Worm (Caenorhabditis elegans): Measurements from ENCODE around the gene F31B9.2.

Gene F31B9.2

DNA sequence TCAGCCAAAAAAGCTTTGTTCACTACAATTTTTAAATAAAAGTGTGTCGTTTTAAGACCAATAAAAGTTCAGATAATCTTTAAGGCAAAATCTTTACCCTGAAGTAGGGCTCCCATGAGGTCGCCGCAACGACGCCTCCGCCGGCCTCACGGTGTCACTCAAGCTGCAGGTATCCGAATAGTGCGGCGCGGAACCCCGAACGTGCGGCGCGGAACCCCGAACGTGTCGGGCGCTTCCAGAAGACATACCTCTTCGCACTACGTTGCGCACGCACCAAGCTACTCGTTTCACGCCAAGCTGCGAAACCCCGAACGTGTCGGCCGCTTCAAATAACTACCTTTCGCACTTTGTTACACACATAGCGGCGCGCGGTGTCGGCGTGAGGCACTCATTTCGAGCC, 4.3 kb upstream of the F31B9.2 start:
- TF ChIP-seq ceh-88 (GFP tag; IDR thresholded peaks at IDR 0.05) (no peak), hlh-4 (tag; optimal IDR thresholded peaks at IDR 0.05) (no peak), F16B12.6 (tag; optimal IDR thresholded peaks at IDR 0.05) (no peak), aha-1 (tag; optimal IDR thresholded peaks at IDR 0.05) (no peak), C04F5.9 (tag; optimal IDR thresholded peaks at IDR 0.05) (no peak), nhr-12 (tag; optimal IDR thresholded peaks at IDR 0.05) (no peak), fkh-10 (GFP tag; optimal IDR thresholded peaks at IDR 0.05) (no peak), fos-1 (tag; optimal IDR thresholded peaks at IDR 0.05) (no peak), sup-37 (GFP tag; optimal IDR thresholded peaks at IDR 0.05) (no peak), mdl-1 (tag; optimal IDR thresholded peaks at IDR 0.05) (no peak), C16A3.4 (tag; optimal IDR thresholded peaks at IDR 0.05) (no peak), nhr-71 (tag; optimal IDR thresholded peaks at IDR 0.05) (no peak), zag-1 (tag; optimal IDR thresholded peaks at IDR 0.05) (no peak), ztf-4 (tag; optimal IDR thresholded peaks at IDR 0.05) (no peak)

DNA sequence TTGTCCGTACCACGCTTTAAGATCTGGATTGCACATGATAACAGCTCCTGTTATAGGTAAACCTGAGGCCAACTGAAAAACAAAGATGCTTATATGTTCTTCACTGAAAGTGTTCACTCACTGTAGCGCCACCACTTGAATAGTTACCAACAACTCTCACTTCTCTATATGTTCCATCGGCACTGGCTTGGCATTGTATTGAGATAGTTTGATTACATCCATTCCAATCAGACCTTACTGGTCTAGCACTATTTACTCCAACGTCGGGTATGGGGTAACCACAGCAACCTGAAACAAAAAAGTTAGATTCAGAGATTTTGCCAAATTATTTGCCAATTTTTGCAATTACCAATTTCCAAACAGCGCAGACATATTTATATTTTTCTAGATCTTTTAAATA, 1.4 kb upstream of the F31B9.2 start:
- no peak for TF ChIP-seq efl-1 (optimal IDR thresholded peaks at IDR 0.05)
- peak in 1 of 2 experiments; percentile 9 for TF ChIP-seq efl-1 (GFP tag; optimal IDR thresholded peaks at IDR 0.05 in 1 of 2)
- no peak for TF ChIP-seq Y116A8C.19 (tag; optimal IDR thresholded peaks at IDR 0.05; ENCODE audit: borderline replicate concordance)

DNA sequence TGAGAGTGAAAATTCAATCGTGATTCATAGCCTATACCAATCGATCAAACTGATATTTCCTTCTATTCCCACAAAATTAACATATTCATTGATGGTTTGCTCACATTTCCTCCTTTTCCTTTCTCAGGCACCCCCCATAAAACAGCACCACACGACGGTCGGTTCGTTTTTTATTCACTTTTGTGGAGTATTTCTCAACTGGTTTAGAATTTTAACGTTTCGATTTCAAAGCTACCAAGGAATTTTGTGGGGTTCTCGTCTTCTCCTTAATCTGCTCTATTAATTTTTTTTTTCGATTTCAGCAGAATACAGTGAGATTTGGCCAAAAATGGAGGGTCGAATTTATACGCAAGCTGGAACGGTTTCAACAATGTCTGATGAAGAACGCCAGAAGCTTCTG, 2.2 kb downstream of the F31B9.2 start, which contains the start of gene F31B9.7:
Gene F31B9.7, plus strand, starts transcription at position 301 of the 400 bp plus-strand sequence.
- TF ChIP-seq ztf-4 (tag; optimal IDR thresholded peaks at IDR 0.05) (no peak), alr-1 (tag; optimal IDR thresholded peaks at IDR 0.05; ENCODE audit: borderline replicate concordance) (no peak), fkh-10 (GFP tag; optimal IDR thresholded peaks at IDR 0.05) (no peak), ceh-63 (GFP tag; optimal IDR thresholded peaks at IDR 0.05) (no peak), ama-1 (optimal IDR thresholded peaks at IDR 0.05) (no peak), unc-30 (tag; optimal IDR thresholded peaks at IDR 0.05) (no peak), elt-3 (tag; optimal IDR thresholded peaks at IDR 0.05) (no peak), nhr-71 (tag; optimal IDR thresholded peaks at IDR 0.05) (no peak), zip-4 (GFP tag; optimal IDR thresholded peaks at IDR 0.05) (no peak), efl-3 (GFP tag; optimal IDR thresholded peaks at IDR 0.05) (no peak), nhr-84 (tag; optimal IDR thresholded peaks at IDR 0.05) (no peak), dsc-1 (tag; optimal IDR thresholded peaks at IDR 0.05) (no peak), unc-98 (GFP tag; IDR thresholded peaks at IDR 0.05) (no peak), sox-4 (tag; optimal IDR thresholded peaks at IDR 0.05) (no peak), unc-130 (tag; optimal IDR thresholded peaks at IDR 0.05) (no peak)

DNA sequence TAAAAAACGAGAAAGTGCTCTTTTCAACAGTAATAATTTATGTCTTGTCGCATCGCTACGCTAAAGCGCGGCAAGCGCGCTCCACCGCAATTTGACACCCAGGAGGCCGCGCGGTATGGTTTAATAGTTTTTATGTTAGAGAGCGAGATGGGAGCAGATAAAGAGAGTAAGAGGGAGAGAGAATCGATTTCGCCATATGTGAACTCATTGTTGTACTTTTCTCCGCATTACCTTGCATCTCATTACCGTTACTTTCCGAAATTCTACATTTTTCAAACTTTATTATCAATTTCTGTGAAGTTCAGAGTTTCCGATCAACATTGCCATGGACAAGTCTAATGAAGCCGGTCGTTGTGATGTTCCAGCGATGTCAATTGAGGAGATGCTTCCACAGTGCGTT, 6.3 kb downstream of the F31B9.2 start, which contains the start of gene F31B9.3:
Gene F31B9.3, plus strand, starts transcription at position 301 of the 400 bp plus-strand sequence.
- TF ChIP-seq ceh-82 (tag; optimal IDR thresholded peaks at IDR 0.05) (no peak), Y116A8C.19 (tag; optimal IDR thresholded peaks at IDR 0.05; ENCODE audit: borderline replicate concordance) (no peak), egl-27 (tag; optimal IDR thresholded peaks at IDR 0.05) (no peak), nhr-28 (tag; optimal IDR thresholded peaks at IDR 0.05) (no peak), nhr-90 (tag; optimal IDR thresholded peaks at IDR 0.05; ENCODE audit: poor library complexity) (no peak), fkh-10 (GFP tag; optimal IDR thresholded peaks at IDR 0.05) (no peak), sup-37 (GFP tag; optimal IDR thresholded peaks at IDR 0.05) (no peak), ceh-88 (GFP tag; IDR thresholded peaks at IDR 0.05) (no peak), grh-1 (GFP tag; IDR thresholded peaks at IDR 0.05) (no peak), nhr-77 (tag; optimal IDR thresholded peaks at IDR 0.05) (no peak), unc-62 (GFP tag; optimal IDR thresholded peaks at IDR 0.05) (no peak), zag-1 (tag; optimal IDR thresholded peaks at IDR 0.05) (no peak)

DNA sequence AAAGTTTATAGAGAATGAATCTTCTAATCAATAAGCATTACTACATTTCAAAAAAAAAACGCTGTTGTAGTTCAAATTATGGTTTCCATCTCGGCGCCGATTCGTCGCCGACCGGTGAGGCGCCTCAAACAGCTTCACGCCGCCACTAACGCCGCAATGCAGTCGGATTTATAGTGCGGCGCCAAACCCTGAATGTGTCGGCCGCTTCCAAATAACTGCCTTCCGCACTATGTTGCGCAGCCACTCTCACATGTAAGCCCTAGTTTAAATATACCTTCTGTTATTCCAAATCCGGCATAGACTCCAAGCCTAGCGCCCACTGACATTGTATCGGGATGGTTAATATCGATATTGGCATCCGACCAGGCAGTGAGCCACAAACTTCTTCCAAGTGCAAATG, 15.7 kb downstream of the F31B9.2 start:
- TF ChIP-seq nhr-47 (tag; optimal IDR thresholded peaks at IDR 0.05) (no peak), C16A3.4 (tag; optimal IDR thresholded peaks at IDR 0.05) (no peak), efl-1 (optimal IDR thresholded peaks at IDR 0.05) (no peak), efl-1 (GFP tag; optimal IDR thresholded peaks at IDR 0.05 in 1 of 2) (no peak), grh-1 (GFP tag; IDR thresholded peaks at IDR 0.05) (no peak), snpc-4 (tag; optimal IDR thresholded peaks at IDR 0.05) (no peak), pax-3 (tag; optimal IDR thresholded peaks at IDR 0.05) (no peak), Y116A8C.19 (tag; optimal IDR thresholded peaks at IDR 0.05; ENCODE audit: borderline replicate concordance) (no peak), efl-3 (GFP tag; optimal IDR thresholded peaks at IDR 0.05) (no peak), rnt-1 (tag; optimal IDR thresholded peaks at IDR 0.05) (no peak), ceh-63 (GFP tag; optimal IDR thresholded peaks at IDR 0.05) (no peak), pag-3 (tag; optimal IDR thresholded peaks at IDR 0.05; ENCODE audit: borderline replicate concordance, insufficient read depth) (no peak), zip-4 (GFP tag; optimal IDR thresholded peaks at IDR 0.05) (no peak), ama-1 (optimal IDR thresholded peaks at IDR 0.05) (no peak), fkh-4 (tag; optimal IDR thresholded peaks at IDR 0.05; ENCODE audit: borderline replicate concordance) (no peak), zag-1 (tag; optimal IDR thresholded peaks at IDR 0.05) (no peak), ces-1 (GFP tag; optimal IDR thresholded peaks at IDR 0.05) (no peak), mef-2 (tag; optimal IDR thresholded peaks at IDR 0.05) (no peak), elt-2 (tag; optimal IDR thresholded peaks at IDR 0.05) (no peak)
